Worm (Caenorhabditis elegans): ENCODE data around the gene grl-12.

grl-12 gene

ce11 chrV:8586472-8586871 lies 50.3 kb downstream of the grl-12 start:
- no peak for TF ChIP-seq alr-1 (tag; optimal IDR thresholded peaks at IDR 0.05; ENCODE audit: borderline replicate concordance)
- no peak for TF ChIP-seq efl-1 (optimal IDR thresholded peaks at IDR 0.05)
- TF ChIP-seq efl-1 (GFP tag; optimal IDR thresholded peaks at IDR 0.05 in 1 of 2) = peak in 1 of 2 experiments; percentile 90
